Worm (Caenorhabditis elegans) whole organism, L4 larva: Measurements from ENCODE around the gene F22E5.12.

Source experiments
- ceh-20 ChIP-seq: fragments of 200-800 bp; sonication (Bioruptor generic); IDR thresholded peaks from 2 replicates; pipeline ENCODE4 v1.3.6; 2022; ENCODE audit warnings: missing genetic modification reagents, missing genetic modification characterization, missing compliant biosample characterization
- ces-1 ChIP-seq: fragments of 150-350 bp; sonication (generic microtip); optimal IDR thresholded peaks from 4 replicates; lab custom pipeline; 2014; ENCODE audit warnings: missing biosample characterization, missing genetic modification reagents, missing genetic modification characterization
- fkh-10 ChIP-seq: fragments of 150-350 bp; optimal IDR thresholded peaks from 2 replicates; lab custom pipeline; 2014; ENCODE audit warnings: missing biosample characterization, missing genetic modification reagents, missing genetic modification characterization
- fos-1 ChIP-seq: fragments of 150-350 bp; optimal IDR thresholded peaks from 2 replicates; lab custom pipeline; 2014; ENCODE audit warnings: missing biosample characterization, missing genetic modification characterization
- lin-39 ChIP-seq: fragments of 150-350 bp; optimal IDR thresholded peaks from 2 replicates; lab custom pipeline; 2014; ENCODE audit warnings: missing biosample characterization, missing genetic modification reagents, missing genetic modification characterization
- mxl-2 ChIP-seq: fragments of 200-800 bp; sonication (Bioruptor generic); conservative IDR thresholded peaks from 2 replicates; pipeline ENCODE4 v1.3.6; 2022; ENCODE audit warnings: missing genetic modification reagents, missing genetic modification characterization, missing compliant biosample characterization
- nhr-237 ChIP-seq: sonication (generic microtip); optimal IDR thresholded peaks from 2 replicates; lab custom pipeline; 2017; ENCODE audit warnings: missing biosample characterization, missing genetic modification characterization
- unc-130 ChIP-seq: sonication (generic microtip); optimal IDR thresholded peaks from 2 replicates; lab custom pipeline; 2016; ENCODE audit warnings: missing genetic modification reagents, missing genetic modification characterization, missing compliant biosample characterization

DNA sequence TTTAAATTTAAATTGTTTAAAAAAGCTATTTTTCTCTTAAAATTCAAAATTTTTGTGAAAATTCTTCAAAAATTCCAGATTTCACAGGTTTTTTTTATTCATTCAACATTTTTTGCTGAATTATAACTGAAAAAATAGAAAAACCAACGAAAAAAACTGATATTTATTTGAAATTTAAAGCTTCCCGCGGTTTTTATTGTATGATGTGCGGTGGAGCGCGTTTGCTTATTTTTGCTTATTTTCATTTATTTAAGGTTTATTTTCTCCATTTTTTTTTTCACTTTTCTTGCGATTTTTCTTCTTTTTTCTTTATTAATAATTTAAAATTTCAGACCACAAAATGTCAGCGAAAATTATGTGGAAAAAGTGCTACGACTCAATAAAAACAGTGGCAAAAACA lies 8.6 kb downstream of the F22E5.12 start, which contains the start of gene F22E5.9:
- no peak for TF ChIP-seq fkh-10 (GFP tag; lab: Kevin White, UChicago)
- no peak for TF ChIP-seq lin-39
- TF ChIP-seq mxl-2, result no peak
- TF ChIP-seq unc-130 (GFP tag; lab: Kevin White, UChicago), result no peak
- TF ChIP-seq ces-1 (GFP tag; lab: Kevin White, UChicago), result no peak
- no peak for TF ChIP-seq ceh-20 (GFP tag; lab: Robert Waterston, UW)
- TF ChIP-seq fos-1 (tag; lab: Kevin White, UChicago), result no peak
- no peak for TF ChIP-seq nhr-237 (tag; lab: Kevin White, UChicago)
